Worm (Caenorhabditis elegans): ENCODE measurements around the gene R04B5.7.

DNA sequence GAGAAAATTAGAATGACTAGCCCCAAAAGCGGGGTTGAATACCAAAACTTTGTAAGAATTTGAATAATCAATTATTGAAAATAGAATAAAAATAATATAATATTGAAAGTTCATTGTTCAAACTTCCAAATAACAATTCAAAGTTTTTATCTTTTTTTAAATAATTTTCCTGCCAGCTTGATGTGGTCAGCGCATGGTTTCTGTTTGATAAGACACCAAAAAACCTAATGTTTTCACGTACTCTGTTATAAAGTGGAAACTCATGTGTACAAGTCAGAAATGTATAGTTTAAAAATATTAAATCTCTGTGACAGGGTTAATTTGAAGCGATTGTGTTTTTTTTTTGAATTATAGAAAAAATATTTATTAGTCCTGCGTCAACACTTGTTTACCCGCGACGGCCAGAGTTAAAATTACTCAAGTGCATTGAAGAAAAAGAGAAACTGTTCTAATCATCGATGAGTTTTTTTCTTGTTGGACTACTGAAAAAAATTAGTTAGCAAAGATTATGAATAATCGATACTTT is 14.5 kb upstream of the R04B5.7 start, which contains the start of gene ugt-17:
- TF ChIP-seq mdl-1 (tag; optimal IDR thresholded peaks at IDR 0.05) (no peak), nhr-102 (tag; optimal IDR thresholded peaks at IDR 0.05) (peak; percentile 7), mep-1 (tag; optimal IDR thresholded peaks at IDR 0.05) (no peak), ztf-11 (tag; optimal IDR thresholded peaks at IDR 0.05) (no peak), lin-39 (tag; optimal IDR thresholded peaks at IDR 0.05) (no peak), nhr-77 (tag; optimal IDR thresholded peaks at IDR 0.05) (peak; percentile 61), zag-1 (tag; optimal IDR thresholded peaks at IDR 0.05) (no peak), lin-15B (tag; optimal IDR thresholded peaks at IDR 0.05) (no peak)

All from whole organism, L4 larva.